Worm (Caenorhabditis elegans) whole organism, mixed stage, embryonic: Measurements from ENCODE around the gene acy-3.

ENCODE experiments used
- M03D4.4 ChIP-seq: sonication (generic microtip); optimal IDR thresholded peaks from 2 replicates; lab custom pipeline; 2017; ENCODE audit warnings: mild to moderate bottlenecking, missing genetic modification characterization, missing compliant biosample characterization
- bed-3 ChIP-seq: fragments of 200-800 bp; sonication (Bioruptor generic); optimal IDR thresholded peaks from 3 replicates; lab custom pipeline; 2018; ENCODE audit warnings: mild to moderate bottlenecking, missing genetic modification characterization, moderate library complexity, missing compliant biosample characterization
- blmp-1 ChIP-seq: fragments of 150-350 bp; optimal IDR thresholded peaks from 2 replicates; lab custom pipeline; 2014; ENCODE audit warnings: missing biosample characterization, missing genetic modification characterization
- ceh-43 ChIP-seq: fragments of 200-800 bp; sonication (Bioruptor generic); optimal IDR thresholded peaks from 2 replicates; lab custom pipeline; 2018; ENCODE audit warnings: mild to moderate bottlenecking, missing genetic modification characterization, moderate library complexity, missing compliant biosample characterization
- ceh-83 ChIP-seq: fragments of 200-800 bp; sonication (Bioruptor generic); optimal IDR thresholded peaks from 2 replicates; lab custom pipeline; 2018; ENCODE audit warnings: mild to moderate bottlenecking, missing genetic modification characterization, missing compliant biosample characterization
- ces-1 ChIP-seq: fragments of 150-350 bp; optimal IDR thresholded peaks from 2 replicates; lab custom pipeline; 2014; ENCODE audit warnings: missing biosample characterization, missing genetic modification reagents, missing genetic modification characterization
- cnd-1 ChIP-seq: fragments of 200-800 bp; sonication (Bioruptor generic); optimal IDR thresholded peaks from 2 replicates; lab custom pipeline; 2018; ENCODE audit warnings: mild to moderate bottlenecking, missing genetic modification characterization, missing compliant biosample characterization
- elt-1 ChIP-seq: sonication (generic microtip); optimal IDR thresholded peaks from 2 replicates; lab custom pipeline; 2017; ENCODE audit warnings: missing genetic modification characterization, mild to moderate bottlenecking, missing compliant biosample characterization, antibody characterized with exemption, moderate library complexity, borderline replicate concordance; ENCODE audit not compliant: insufficient read depth
- elt-3 ChIP-seq: fragments of 150-350 bp; optimal IDR thresholded peaks from 2 replicates; lab custom pipeline; 2014; ENCODE audit warnings: missing biosample characterization, missing genetic modification characterization
- flh-1 ChIP-seq: fragments of 200-800 bp; sonication (Bioruptor generic); optimal IDR thresholded peaks from 2 replicates; lab custom pipeline; 2018; ENCODE audit warnings: mild to moderate bottlenecking, missing genetic modification characterization, moderate library complexity, missing compliant biosample characterization
- ham-2 ChIP-seq: fragments of 200-800 bp; sonication (Bioruptor generic); optimal IDR thresholded peaks from 2 replicates; lab custom pipeline; 2018; ENCODE audit warnings: mild to moderate bottlenecking, missing genetic modification characterization, missing compliant biosample characterization
- hlh-1 ChIP-seq: fragments of 150-350 bp; optimal IDR thresholded peaks from 2 replicates; lab custom pipeline; 2014; ENCODE audit warnings: missing biosample characterization, missing genetic modification reagents, missing genetic modification characterization
- lin-13 ChIP-seq: fragments of 150-350 bp; optimal IDR thresholded peaks from 2 replicates; lab custom pipeline; 2014; ENCODE audit warnings: missing biosample characterization, missing genetic modification characterization
- lsy-2 ChIP-seq: fragments of 150-350 bp; optimal IDR thresholded peaks from 2 replicates; lab custom pipeline; 2014; ENCODE audit warnings: missing biosample characterization, missing genetic modification characterization
- mab-5 ChIP-seq: fragments of 150-350 bp; optimal IDR thresholded peaks from 2 replicates; lab custom pipeline; 2014; ENCODE audit warnings: missing biosample characterization, missing genetic modification characterization
- mls-2 ChIP-seq: sonication (generic microtip); optimal IDR thresholded peaks from 2 replicates; lab custom pipeline; 2016; ENCODE audit warnings: mild to moderate bottlenecking, missing genetic modification characterization, moderate library complexity, missing compliant biosample characterization
- nhr-2 ChIP-seq: fragments of 150-350 bp; optimal IDR thresholded peaks from 2 replicates; lab custom pipeline; 2014; ENCODE audit warnings: missing biosample characterization, missing genetic modification characterization
- nhr-237 ChIP-seq: fragments of 150-350 bp; optimal IDR thresholded peaks from 2 replicates; lab custom pipeline; 2014; ENCODE audit warnings: missing biosample characterization, missing genetic modification characterization
- nhr-28 ChIP-seq: fragments of 150-350 bp; optimal IDR thresholded peaks from 2 replicates; lab custom pipeline; 2014; ENCODE audit warnings: missing biosample characterization, missing genetic modification characterization
- pha-4 ChIP-seq: fragments of 150-350 bp; optimal IDR thresholded peaks from 2 replicates; lab custom pipeline; 2018; ENCODE audit warnings: missing biosample characterization, missing genetic modification reagents, missing genetic modification characterization
- sem-2 ChIP-seq: fragments of 200-800 bp; sonication (Bioruptor generic); optimal IDR thresholded peaks from 2 replicates; lab custom pipeline; 2018; ENCODE audit warnings: mild to moderate bottlenecking, missing genetic modification characterization, missing compliant biosample characterization
- sptf-1 ChIP-seq: sonication (generic microtip); optimal IDR thresholded peaks from 2 replicates; lab custom pipeline; 2017; ENCODE audit warnings: mild to moderate bottlenecking, missing genetic modification characterization, moderate library complexity, missing compliant biosample characterization
- unc-120 ChIP-seq: sonication (generic microtip); optimal IDR thresholded peaks from 2 replicates; lab custom pipeline; 2017; ENCODE audit warnings: missing genetic modification characterization, missing compliant biosample characterization; ENCODE audit not compliant: poor library complexity, severe bottlenecking
- unc-39 ChIP-seq: fragments of 150-350 bp; optimal IDR thresholded peaks from 2 replicates; lab custom pipeline; 2014; ENCODE audit warnings: missing biosample characterization, missing genetic modification characterization
- unc-62 ChIP-seq: fragments of 150-350 bp; optimal IDR thresholded peaks from 2 replicates; lab custom pipeline; 2014; ENCODE audit warnings: missing biosample characterization, missing genetic modification reagents, missing genetic modification characterization
- zip-8 ChIP-seq: fragments of 150-350 bp; optimal IDR thresholded peaks from 2 replicates; lab custom pipeline; 2014; ENCODE audit warnings: missing biosample characterization, missing genetic modification characterization
- ztf-11 ChIP-seq: fragments of 150-350 bp; optimal IDR thresholded peaks from 2 replicates; lab custom pipeline; 2014; ENCODE audit warnings: missing biosample characterization, missing genetic modification characterization

acy-3 gene

DNA sequence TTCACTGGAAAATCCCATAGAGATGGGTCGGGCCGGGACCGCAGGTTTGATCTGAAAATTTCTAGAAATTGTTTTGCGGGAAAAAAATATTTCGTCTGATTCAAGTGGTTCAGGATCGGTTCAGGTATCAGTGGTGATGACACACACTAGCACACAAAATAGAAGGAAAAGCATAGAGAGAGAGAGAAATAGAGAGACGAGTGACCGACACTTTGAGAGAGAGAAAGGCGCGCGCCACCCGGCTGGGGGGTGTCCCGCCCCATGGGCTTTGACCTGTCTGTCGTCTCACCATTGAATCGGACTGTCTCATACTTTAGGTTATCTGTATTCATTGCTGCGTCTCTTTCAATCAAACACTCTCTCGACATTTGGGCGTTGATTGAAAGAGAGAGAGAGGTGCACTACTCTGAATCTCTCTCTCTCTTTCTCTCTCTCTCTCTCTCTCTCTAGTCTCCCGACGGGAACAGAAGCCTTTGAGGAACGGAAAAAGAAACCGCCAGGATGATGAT is at the start of gene acy-3:
Gene acy-3, minus strand, starts transcription at position 51 of the 509 bp plus-strand sequence.
- TF ChIP-seq ham-2 (GFP tag; lab: Kevin White, UChicago), result peak; percentile 64
- TF ChIP-seq unc-62, result peak; percentile 70
- TF ChIP-seq ztf-11 (tag; lab: Kevin White, UChicago), result no peak
- peak; percentile 81 for TF ChIP-seq unc-120
- peak; percentile 57 for TF ChIP-seq hlh-1 (tag; lab: Kevin White, UChicago)
- TF ChIP-seq M03D4.4 (tag; lab: Kevin White, UChicago), result peak; percentile 9

DNA sequence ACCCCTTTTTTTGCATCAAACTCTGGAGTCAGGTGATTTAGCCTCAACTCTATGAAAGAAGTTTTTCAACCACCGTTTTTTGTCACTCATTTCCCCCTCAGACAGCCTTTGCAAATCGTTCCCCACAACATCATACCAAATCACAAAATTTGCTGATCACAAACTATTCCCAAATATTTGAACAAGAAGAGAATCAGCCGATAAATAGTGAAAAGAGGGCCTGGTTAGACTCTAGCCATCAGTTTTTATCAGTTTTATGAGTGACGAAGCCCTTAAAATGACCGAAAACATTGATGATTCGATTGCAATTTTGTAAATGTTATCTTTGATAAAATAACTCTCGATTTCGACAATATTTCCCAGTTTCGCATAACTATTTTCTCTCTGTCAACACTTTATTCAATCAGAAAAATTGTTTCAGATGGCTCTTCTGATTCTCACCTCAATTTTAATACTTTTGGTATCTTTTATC is 48.6 kb upstream of the acy-3 start, which contains the start of gene cyp-25A2:
Gene cyp-25A2, plus strand, starts transcription at position 422 of the 472 bp plus-strand sequence.
- TF ChIP-seq sptf-1 (tag; lab: Kevin White, UChicago), result no peak
- TF ChIP-seq mab-5 (tag; lab: Kevin White, UChicago), result no peak
- TF ChIP-seq cnd-1 (tag; lab: Kevin White, UChicago), result no peak
- TF ChIP-seq, all 35 proteins: peak for 0

DNA sequence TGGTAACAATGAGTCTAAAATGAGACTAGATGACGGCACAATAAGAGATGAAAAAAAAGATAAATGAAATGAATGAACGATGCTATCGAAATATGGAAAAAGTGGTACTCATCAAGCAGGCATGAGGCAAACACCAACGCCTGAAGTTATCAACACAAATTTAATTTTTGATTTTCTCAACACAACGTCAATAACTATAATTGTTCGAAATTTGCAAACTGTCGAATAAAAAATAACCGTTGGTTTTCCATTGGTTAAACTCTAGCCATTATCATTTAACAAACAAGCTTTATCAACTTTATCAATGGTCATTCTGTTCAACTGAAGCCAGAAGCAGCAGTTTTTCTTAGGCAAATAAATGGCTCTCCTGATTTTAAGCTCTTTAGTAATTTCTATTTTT is 46.0 kb upstream of the acy-3 start, which contains the start of gene cyp-25A1:
Gene cyp-25A1, plus strand, starts transcription at position 301 of the 400 bp plus-strand sequence.
- TF ChIP-seq unc-39 (tag; lab: Kevin White, UChicago), result no peak
- TF ChIP-seq ham-2 (GFP tag; lab: Kevin White, UChicago), result no peak
- no peak for TF ChIP-seq hlh-1 (tag; lab: Kevin White, UChicago)
- no peak for TF ChIP-seq unc-62
- no peak for TF ChIP-seq mab-5 (tag; lab: Kevin White, UChicago)
- TF ChIP-seq elt-3 (tag; lab: Kevin White, UChicago), result no peak
- no peak for TF ChIP-seq bed-3 (GFP tag; lab: Kevin White, UChicago)
- TF ChIP-seq nhr-237 (tag; lab: Kevin White, UChicago), result no peak
- TF ChIP-seq mls-2 (tag; lab: Kevin White, UChicago), result no peak
- TF ChIP-seq pha-4 (tag; lab: Kevin White, UChicago), result no peak

DNA sequence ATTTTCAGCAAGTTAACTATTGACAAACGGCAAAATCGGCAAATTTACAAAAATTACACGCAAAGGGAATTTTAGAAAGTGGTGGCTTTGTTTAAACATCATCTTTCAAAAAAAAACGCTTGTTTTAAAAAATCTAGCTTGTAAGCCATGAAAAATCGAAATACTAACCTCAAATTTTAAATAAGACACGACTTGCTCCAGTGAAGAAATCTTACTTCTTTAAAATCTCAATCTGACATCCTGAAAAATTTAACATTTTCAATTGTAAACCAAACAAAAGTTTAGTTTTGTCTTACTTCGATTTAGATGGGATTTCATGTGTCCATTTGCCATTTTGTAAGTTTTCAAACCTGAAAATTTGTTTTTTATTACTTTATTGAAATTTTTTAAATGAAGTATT is 45.5 kb upstream of the acy-3 start:
- no peak for TF ChIP-seq flh-1
- no peak for TF ChIP-seq nhr-237 (tag; lab: Kevin White, UChicago)
- no peak for TF ChIP-seq lsy-2 (tag; lab: Kevin White, UChicago)
- no peak for TF ChIP-seq nhr-2
- no peak for TF ChIP-seq blmp-1 (tag; lab: Kevin White, UChicago)
- TF ChIP-seq elt-1, result no peak
- TF ChIP-seq ceh-83 (GFP tag; lab: Kevin White, UChicago), result no peak
- TF ChIP-seq mab-5 (tag; lab: Kevin White, UChicago), result no peak
- TF ChIP-seq pha-4 (tag; lab: Kevin White, UChicago), result no peak

DNA sequence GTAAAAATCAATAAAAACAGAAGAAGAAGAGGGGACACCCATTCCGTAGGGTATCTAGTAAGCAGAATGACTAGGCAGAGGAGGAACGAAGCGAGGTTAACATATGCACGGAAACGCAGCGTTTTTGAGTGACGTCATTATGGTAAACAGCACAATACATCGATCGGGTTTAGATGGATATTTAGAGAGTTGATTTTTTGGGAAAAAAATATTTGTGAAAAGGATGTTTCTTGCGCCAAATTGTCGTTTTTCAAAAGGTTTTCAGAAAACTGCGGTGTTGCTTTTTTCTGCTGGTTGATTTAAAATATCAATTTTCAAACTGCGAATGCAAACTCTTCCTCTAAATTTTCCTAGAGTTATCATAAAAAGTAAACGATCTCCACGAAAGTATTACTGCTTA is 45.1 kb upstream of the acy-3 start, which contains the start of gene C36A4.10:
Gene C36A4.10, minus strand, starts transcription at position 101 of the 400 bp plus-strand sequence.
- no peak for TF ChIP-seq unc-62
- peak; percentile 1 for TF ChIP-seq cnd-1 (tag; lab: Kevin White, UChicago)
- TF ChIP-seq zip-8 (tag; lab: Kevin White, UChicago), result peak; percentile 29

DNA sequence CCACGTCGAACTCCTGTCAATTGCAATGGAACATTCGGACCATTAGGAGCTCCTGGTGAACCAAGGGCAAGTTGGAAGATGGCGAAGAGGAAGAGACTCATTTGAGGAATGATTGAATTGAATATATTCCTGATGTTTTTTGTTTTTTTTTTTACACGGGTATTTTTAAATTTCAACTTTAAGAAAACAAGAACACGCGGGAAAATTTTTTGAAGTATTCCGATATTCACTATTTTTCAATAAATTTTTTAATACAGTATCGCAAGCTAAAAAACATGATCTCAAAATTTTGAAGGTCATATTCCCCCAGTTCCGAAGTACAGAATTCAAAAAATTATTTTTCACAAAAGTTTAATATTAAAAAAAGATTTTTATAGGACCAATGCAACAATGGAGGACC is 42.8 kb upstream of the acy-3 start, which contains the start of gene cnnm-5:
Gene cnnm-5, minus strand, starts transcription at position 101 of the 400 bp plus-strand sequence.
- no peak for TF ChIP-seq ceh-83 (GFP tag; lab: Kevin White, UChicago)

DNA sequence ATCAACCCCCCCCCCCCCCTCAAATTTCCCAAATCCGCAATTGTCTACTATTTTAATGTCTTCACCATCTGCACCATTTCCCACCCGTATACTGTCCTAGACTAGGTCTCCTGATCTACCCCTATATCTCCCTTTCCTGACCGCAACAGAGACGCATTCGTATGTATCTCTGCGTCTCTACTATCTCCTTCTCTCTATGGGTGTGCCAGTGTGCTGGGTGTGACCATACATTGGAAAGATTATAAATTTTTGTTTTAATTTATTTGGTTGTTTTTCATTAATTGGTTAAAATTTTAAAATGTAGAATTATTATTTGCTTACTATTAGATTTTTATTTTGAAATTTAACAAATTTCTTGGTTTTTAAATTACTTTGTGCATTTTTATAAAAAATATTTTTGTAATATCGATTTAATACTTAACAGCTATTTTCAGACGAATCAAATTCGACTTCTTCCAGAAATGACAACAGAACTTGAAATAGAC is 35.7 kb upstream of the acy-3 start, which contains the start of gene amx-1:
Gene amx-1, plus strand, starts transcription at position 435 of the 485 bp plus-strand sequence.
- TF ChIP-seq elt-3 (tag; lab: Kevin White, UChicago), result no peak
- no peak for TF ChIP-seq sptf-1 (tag; lab: Kevin White, UChicago)
- TF ChIP-seq ceh-43 (GFP tag; lab: Kevin White, UChicago), result no peak
- TF ChIP-seq hlh-1 (tag; lab: Kevin White, UChicago), result peak; percentile 2
- peak; percentile 56 for TF ChIP-seq nhr-2
- peak; percentile 10 for TF ChIP-seq cnd-1 (tag; lab: Kevin White, UChicago)
- peak; percentile 14 for TF ChIP-seq ces-1 (GFP tag; lab: Kevin White, UChicago)
- no peak for TF ChIP-seq nhr-237 (tag; lab: Kevin White, UChicago)
- no peak for TF ChIP-seq sem-2 (GFP tag; lab: Kevin White, UChicago)
- no peak for TF ChIP-seq nhr-28 (tag; lab: Kevin White, UChicago)
- no peak for TF ChIP-seq mab-5 (tag; lab: Kevin White, UChicago)
- TF ChIP-seq flh-1, result no peak
- TF ChIP-seq lin-13 (tag; lab: Kevin White, UChicago), result no peak
- TF ChIP-seq elt-1, result peak; percentile 26
- no peak for TF ChIP-seq ham-2 (GFP tag; lab: Kevin White, UChicago)
